Worm (Caenorhabditis elegans): ENCODE measurements around the gene mfsd-10.

DNA sequence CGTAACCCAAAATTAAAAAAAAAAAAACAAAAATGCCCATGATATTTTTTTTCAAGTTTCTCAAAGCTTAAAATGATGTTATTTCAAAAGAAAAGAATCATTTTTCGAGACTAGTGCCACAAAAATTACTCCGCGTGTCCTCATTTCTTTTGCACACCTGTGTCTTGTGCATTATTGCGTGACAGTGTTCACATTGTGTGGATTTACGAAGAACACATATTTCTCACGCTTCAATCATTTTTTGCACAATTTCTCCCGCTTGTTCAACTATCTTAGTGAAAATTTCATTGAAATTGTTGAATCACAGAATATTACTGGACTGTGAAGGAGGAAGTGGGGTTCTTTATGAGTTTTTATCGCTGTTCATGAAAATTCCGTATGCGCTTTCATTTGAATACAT lies 40.4 kb upstream of the mfsd-10 start:
- TF ChIP-seq nhr-11 (tag; optimal IDR thresholded peaks at IDR 0.05) (no peak), pqm-1 (tag; optimal IDR thresholded peaks at IDR 0.05) (no peak), mdl-1 (tag; optimal IDR thresholded peaks at IDR 0.05) (no peak), R02D3.7 (tag; optimal IDR thresholded peaks at IDR 0.05) (peak; percentile 83), pha-4 (tag; optimal IDR thresholded peaks at IDR 0.05) (peak; percentile 57)

Data from whole organism, L3 larva.